Worm (Caenorhabditis elegans): ENCODE data around the gene cwp-2.

Gene cwp-2

DNA sequence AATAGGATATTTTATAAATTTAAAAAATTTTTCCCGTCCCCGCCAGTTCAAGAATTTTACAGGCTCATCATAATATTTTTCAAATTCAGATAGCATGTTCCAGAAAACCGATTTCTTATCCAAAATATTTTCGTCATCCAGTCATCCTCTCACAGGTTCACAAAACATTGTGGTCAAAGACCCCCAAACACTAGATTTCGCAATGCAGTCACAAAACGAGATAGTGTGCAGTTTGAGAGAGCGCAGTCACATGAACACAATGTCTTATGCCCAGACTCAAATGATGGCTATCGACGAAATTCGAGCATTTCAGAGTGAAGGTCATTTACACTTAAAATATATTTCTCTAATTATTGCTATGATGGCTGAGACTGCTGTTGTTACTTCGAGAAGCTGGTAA, 2.1 kb upstream of the cwp-2 start, which contains the start of gene abhd-5.2:
abhd-5.2 (plus strand) TSS at position 95 of the 400 bp plus-strand sequence.
- TF ChIP-seq lin-39 (tag; optimal IDR thresholded peaks at IDR 0.05) (no peak), gmeb-1 (tag; optimal IDR thresholded peaks at IDR 0.05) (peak; percentile 71), dmd-4 (tag; optimal IDR thresholded peaks at IDR 0.05) (no peak), C34F6.9 (tag; optimal IDR thresholded peaks at IDR 0.05) (peak; percentile 83), snpc-4 (tag; optimal IDR thresholded peaks at IDR 0.05) (no peak), ztf-11 (tag; optimal IDR thresholded peaks at IDR 0.05) (no peak), egl-27 (tag; optimal IDR thresholded peaks at IDR 0.05) (no peak), ztf-1 (GFP tag; conservative IDR thresholded peaks at IDR 0.05) (no peak), unc-62 (GFP tag; optimal IDR thresholded peaks at IDR 0.05) (no peak), Y55F3AM.14 (GFP tag; optimal IDR thresholded peaks at IDR 0.05) (no peak), nhr-11 (tag; optimal IDR thresholded peaks at IDR 0.05) (no peak), nhr-23 (tag; optimal IDR thresholded peaks at IDR 0.05) (no peak), sem-4 (tag; optimal IDR thresholded peaks at IDR 0.05) (no peak), skn-1 (tag; optimal IDR thresholded peaks at IDR 0.05) (no peak), blmp-1 (tag; optimal IDR thresholded peaks at IDR 0.05; ENCODE audit: insufficient read depth) (no peak), nhr-21 (tag; optimal IDR thresholded peaks at IDR 0.05) (no peak), F13H6.1 (tag; optimal IDR thresholded peaks at IDR 0.05) (peak; percentile 25), nhr-25 (tag; optimal IDR thresholded peaks at IDR 0.05) (peak; percentile 7), lsy-2 (tag; optimal IDR thresholded peaks at IDR 0.05) (peak in 1 of 2 experiments; percentile 61), zag-1 (tag; optimal IDR thresholded peaks at IDR 0.05) (no peak), alr-1 (tag; optimal IDR thresholded peaks at IDR 0.05) (no peak), ZK546.5 (tag; optimal IDR thresholded peaks at IDR 0.05) (no peak), ceh-16 (tag; optimal IDR thresholded peaks at IDR 0.05) (no peak), nhr-12 (tag; optimal IDR thresholded peaks at IDR 0.05) (no peak), ztf-4 (tag; optimal IDR thresholded peaks at IDR 0.05) (no peak), mbf-1 (tag; optimal IDR thresholded peaks at IDR 0.05) (no peak), crh-2 (tag; optimal IDR thresholded peaks at IDR 0.05) (peak; percentile 45), nhr-129 (tag; optimal IDR thresholded peaks at IDR 0.05) (peak; percentile 79), elt-3 (tag; optimal IDR thresholded peaks at IDR 0.05) (no peak), nhr-6 (tag; optimal IDR thresholded peaks at IDR 0.05) (no peak), sma-3 (GFP tag; optimal IDR thresholded peaks at IDR 0.05) (peak; percentile 12), mab-5 (tag; optimal IDR thresholded peaks at IDR 0.05) (no peak), nhr-237 (tag; optimal IDR thresholded peaks at IDR 0.05) (no peak), nhr-10 (tag; optimal IDR thresholded peaks at IDR 0.05) (no peak), ama-1 (optimal IDR thresholded peaks at IDR 0.05) (no peak), peb-1 (tag; optimal IDR thresholded peaks at IDR 0.05) (no peak), lin-13 (GFP tag; optimal IDR thresholded peaks at IDR 0.05) (no peak), sma-9 (GFP tag; optimal IDR thresholded peaks at IDR 0.05) (peak; percentile 45), sma-9 (tag; optimal IDR thresholded peaks at IDR 0.05) (no peak), nhr-77 (tag; optimal IDR thresholded peaks at IDR 0.05) (no peak), unc-39 (tag; optimal IDR thresholded peaks at IDR 0.05) (no peak), aly-2 (tag; optimal IDR thresholded peaks at IDR 0.05) (no peak), mdl-1 (tag; optimal IDR thresholded peaks at IDR 0.05) (no peak), R02D3.7 (tag; optimal IDR thresholded peaks at IDR 0.05) (no peak), ceh-82 (tag; optimal IDR thresholded peaks at IDR 0.05) (no peak), lin-11 (tag; optimal IDR thresholded peaks at IDR 0.05) (no peak), unc-55 (GFP tag; optimal IDR thresholded peaks at IDR 0.05) (peak; percentile 66), elt-1 (tag; optimal IDR thresholded peaks at IDR 0.05) (no peak), fos-1 (tag; optimal IDR thresholded peaks at IDR 0.05) (peak; percentile 60)
